Fruit fly (Drosophila melanogaster): ENCODE results near the gene Nepl19.

The Nepl19 gene

dm6 chr3R:28831626-28832267 lies 48.2 kb downstream of the Nepl19 start, which contains the start of gene WASp (continued):
- TF ChIP-seq Lpt (GFP tag; optimal IDR thresholded peaks at IDR 0.05): no peak
- peak; percentile 52; the same call in 1 of the 3 replicates for TF ChIP-seq Dbx (GFP tag; IDR thresholded peaks at IDR 0.05)
- TF ChIP-seq pan (optimal IDR thresholded peaks at IDR 0.05): no peak
- peak in 1 of 2 experiments; percentile 65 for TF ChIP-seq pan (GFP tag; optimal IDR thresholded peaks at IDR 0.05 in 1 of 2, IDR thresholded peaks at IDR 0.05 in 1 of 2)
- peak; percentile 85 for TF ChIP-seq CG13624 (GFP tag; optimal IDR thresholded peaks at IDR 0.05)
- peak; percentile 44; the same call in 1 of the 3 replicates for TF ChIP-seq B-H1 (GFP tag; IDR thresholded peaks at IDR 0.05)
- TF ChIP-seq zf30C (GFP tag; optimal IDR thresholded peaks at IDR 0.05): no peak
- peak; percentile 46 for TF ChIP-seq CG33557 (GFP tag; optimal IDR thresholded peaks at IDR 0.05)
- peak; percentile 70 for TF ChIP-seq trem (tag; optimal IDR thresholded peaks at IDR 0.05)
- TF ChIP-seq CG18262 (tag; optimal IDR thresholded peaks at IDR 0.05): no peak
- TF ChIP-seq ind (GFP tag; optimal IDR thresholded peaks at IDR 0.05): no peak
- no peak for TF ChIP-seq dimm (GFP tag; IDR thresholded peaks at IDR 0.05)
- TF ChIP-seq Eip74EF (GFP tag; optimal IDR thresholded peaks at IDR 0.05): peak in 1 of 2 experiments; percentile 86
- TF ChIP-seq CG32772 (GFP tag; IDR thresholded peaks at IDR 0.05): peak; percentile 84
- TF ChIP-seq ken (GFP tag; IDR thresholded peaks at IDR 0.05): peak; percentile 58; the same call in 1 of the 3 replicates
- TF ChIP-seq CG8765 (GFP tag; IDR thresholded peaks at IDR 0.05): peak; percentile 42; the same call in 1 of the 2 replicates
- TF ChIP-seq CG17186 (GFP tag; optimal IDR thresholded peaks at IDR 0.05): peak; percentile 65
- TF ChIP-seq abd-A (tag; optimal IDR thresholded peaks at IDR 0.05): no peak
- no peak for TF ChIP-seq mld (GFP tag; IDR thresholded peaks at IDR 0.05; ENCODE audit: partially characterized antibody)
- TF ChIP-seq CG10462 (GFP tag; optimal IDR thresholded peaks at IDR 0.05): peak; percentile 36
- no peak; the same call in 1 of the 2 replicates for TF ChIP-seq CG43689 (GFP tag; IDR thresholded peaks at IDR 0.05)
- peak; percentile 33; the same call in 1 of the 2 replicates for TF ChIP-seq CG11085 (GFP tag; IDR thresholded peaks at IDR 0.05)
- TF ChIP-seq pb (GFP tag; optimal IDR thresholded peaks at IDR 0.05): peak; percentile 54
- TF ChIP-seq NC2α (GFP tag; optimal IDR thresholded peaks at IDR 0.05): peak; percentile 37
- no peak for TF ChIP-seq CG15601 (tag; optimal IDR thresholded peaks at IDR 0.05)
- TF ChIP-seq CG1529 (GFP tag; optimal IDR thresholded peaks at IDR 0.05): no peak
- TF ChIP-seq CG16863 (GFP tag; optimal IDR thresholded peaks at IDR 0.05): peak; percentile 73
- TF ChIP-seq Gug (GFP tag; IDR thresholded peaks at IDR 0.05): peak; percentile 28; the same call in 1 of the 4 replicates
- peak; percentile 41 for TF ChIP-seq CG2202 (tag; optimal IDR thresholded peaks at IDR 0.05)
- peak; percentile 69 for TF ChIP-seq CG3995 (GFP tag; optimal IDR thresholded peaks at IDR 0.05)
- TF ChIP-seq exex (tag; optimal IDR thresholded peaks at IDR 0.05): peak; percentile 7
- TF ChIP-seq CG12769 (tag; optimal IDR thresholded peaks at IDR 0.05): no peak
- TF ChIP-seq ab (GFP tag; optimal IDR thresholded peaks at IDR 0.05): no peak
- TF ChIP-seq eve (GFP tag; optimal IDR thresholded peaks at IDR 0.05): no peak
- peak; percentile 75 for TF ChIP-seq schlank (tag; optimal IDR thresholded peaks at IDR 0.05)
- 0 out of 3 replicates have a peak, but pooled peaks have one; percentile 24 for TF ChIP-seq C15 (GFP tag; IDR thresholded peaks at IDR 0.05)
- TF ChIP-seq ato (GFP tag; IDR thresholded peaks at IDR 0.05; ENCODE audit: partially characterized antibody): peak; percentile 42; the same call in 1 of the 2 replicates
- peak; percentile 66 for TF ChIP-seq HmgD (GFP tag; optimal IDR thresholded peaks at IDR 0.05)
- peak; percentile 60 for TF ChIP-seq ATbp (GFP tag; optimal IDR thresholded peaks at IDR 0.05)
- no peak for TF ChIP-seq CkIIα-i1 (GFP tag; IDR thresholded peaks at IDR 0.05)
- no peak for TF ChIP-seq gro (GFP tag; optimal IDR thresholded peaks at IDR 0.05)
- TF ChIP-seq CG3407 (GFP tag; optimal IDR thresholded peaks at IDR 0.05): peak; percentile 58
- TF ChIP-seq Abd-B (GFP tag; optimal IDR thresholded peaks at IDR 0.05): peak; percentile 18
- no peak for TF ChIP-seq Doc3 (GFP tag; IDR thresholded peaks at IDR 0.05; ENCODE audit: partially characterized antibody)
- TF ChIP-seq h (optimal IDR thresholded peaks at IDR 0.05): no peak
- TF ChIP-seq YL-1 (GFP tag; optimal IDR thresholded peaks at IDR 0.05): peak; percentile 89
- TF ChIP-seq Dad (GFP tag; optimal IDR thresholded peaks at IDR 0.05): peak; percentile 68
- TF ChIP-seq CG5245 (GFP tag; optimal IDR thresholded peaks at IDR 0.05): peak; percentile 20
- TF ChIP-seq CG33213 (GFP tag; optimal IDR thresholded peaks at IDR 0.05): peak; percentile 94
- TF ChIP-seq Deaf1 (tag; optimal IDR thresholded peaks at IDR 0.05): no peak

All from whole organism, embryonic.